Worm (Caenorhabditis elegans) whole organism, midembryonic: ENCODE measurements around the gene bicd-1.

Experiments
- cog-1 ChIP-seq: sonication (generic microtip); optimal IDR thresholded peaks from 2 replicates; lab custom pipeline; 2016; ENCODE audit warnings: missing genetic modification characterization, missing compliant biosample characterization
- klf-2 ChIP-seq: fragments of 200-800 bp; sonication (Bioruptor generic); conservative IDR thresholded peaks from 2 replicates; pipeline ENCODE4 v1.3.6; 2022; ENCODE audit warnings: missing genetic modification reagents, missing genetic modification characterization, missing compliant biosample characterization
- tab-1 ChIP-seq: fragments of 200-800 bp; sonication (Bioruptor generic); IDR thresholded peaks from 2 replicates; pipeline ENCODE4 v1.3.6; 2022; ENCODE audit warnings: missing genetic modification characterization, missing compliant biosample characterization

DNA sequence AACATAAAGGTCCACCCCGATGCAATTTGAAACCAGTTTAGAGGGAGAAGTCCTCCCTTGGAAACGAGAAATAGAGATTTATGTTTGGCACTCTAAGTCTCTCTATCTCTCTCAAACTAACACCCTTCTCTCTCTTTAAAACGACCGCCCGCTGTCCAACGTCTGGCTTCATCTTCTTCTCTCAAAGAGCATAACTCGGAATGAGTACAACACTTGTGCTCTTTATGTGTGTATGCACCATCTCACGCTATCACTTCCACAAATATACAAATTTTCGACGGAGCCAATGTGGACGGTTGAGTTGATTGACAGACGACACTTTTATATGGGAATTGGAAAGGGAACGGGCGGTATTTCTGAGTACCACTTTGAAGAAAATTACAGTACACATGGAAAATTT is 2.2 kb upstream of the bicd-1 start:
- TF ChIP-seq klf-2 (GFP tag; lab: Robert Waterston, UW) (no peak), cog-1 (no peak), tab-1 (GFP tag; lab: Robert Waterston, UW) (no peak)
